Worm (Caenorhabditis elegans): ENCODE results near the gene col-44.

ce11 chrX:13569854-13570253 is 21.4 kb upstream of the col-44 start, which contains the start of gene R01E6.7:
- no peak for TF ChIP-seq nfya-1 (tag; optimal IDR thresholded peaks at IDR 0.05; ENCODE audit: borderline replicate concordance, insufficient read depth)
- no peak for TF ChIP-seq snpc-4 (GFP tag; optimal IDR thresholded peaks at IDR 0.05)
- TF ChIP-seq snpc-4 (tag; optimal IDR thresholded peaks at IDR 0.05), result no peak
- no peak for TF ChIP-seq hlh-26 (GFP tag; conservative IDR thresholded peaks at IDR 0.05)
- no peak for TF ChIP-seq akir-1 (GFP tag; optimal IDR thresholded peaks at IDR 0.05)
- TF ChIP-seq mxl-1 (tag; optimal IDR thresholded peaks at IDR 0.05), result no peak
- no peak for TF ChIP-seq attf-5 (GFP tag; optimal IDR thresholded peaks at IDR 0.05)
- no peak for TF ChIP-seq T26A5.8 (tag; optimal IDR thresholded peaks at IDR 0.05)
- no peak for TF ChIP-seq tbp1 (GFP tag; optimal IDR thresholded peaks at IDR 0.05)
- TF ChIP-seq D2030.7 (GFP tag; IDR thresholded peaks at IDR 0.05), result no peak
- no peak for TF ChIP-seq ets-4 (GFP tag; optimal IDR thresholded peaks at IDR 0.05)
- TF ChIP-seq rcor-1 (GFP tag; IDR thresholded peaks at IDR 0.05), result no peak
- TF ChIP-seq aptf-3 (GFP tag; IDR thresholded peaks at IDR 0.05), result no peak
